Worm (Caenorhabditis elegans) whole organism, mixed stage, embryonic: ENCODE results near the gene ZK945.7.

Experiments
- blmp-1 ChIP-seq: fragments of 150-350 bp; optimal IDR thresholded peaks from 2 replicates; lab custom pipeline; 2014; ENCODE audit warnings: missing biosample characterization, missing genetic modification characterization
- pha-4 ChIP-seq: fragments of 150-350 bp; optimal IDR thresholded peaks from 2 replicates; lab custom pipeline; 2018; ENCODE audit warnings: missing biosample characterization, missing genetic modification reagents, missing genetic modification characterization

DNA sequence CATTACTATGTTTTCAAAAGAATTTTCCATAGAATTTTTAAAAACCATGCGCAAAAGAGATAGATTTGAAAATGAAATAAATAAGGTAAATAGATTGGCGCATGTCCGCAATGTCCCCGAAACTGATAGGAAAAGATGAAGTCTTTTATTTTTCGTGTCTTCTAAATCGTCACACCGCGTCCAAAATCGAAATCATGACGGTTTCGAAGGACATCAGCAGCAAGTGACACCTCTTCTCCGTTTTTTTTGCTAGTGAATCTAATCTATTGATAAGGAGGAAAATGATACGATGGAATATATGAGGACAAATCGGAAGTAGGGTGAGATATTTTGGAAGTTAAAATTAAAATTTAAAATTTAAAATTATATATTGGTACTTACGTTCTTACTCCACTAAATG lies 34.3 kb downstream of the ZK945.7 start:
- TF ChIP-seq blmp-1 (tag; lab: Kevin White, UChicago) (no peak), pha-4 (tag; lab: Kevin White, UChicago) (no peak)
